Worm (Caenorhabditis elegans) whole organism, L3 larva: Measurements from ENCODE around the gene F20D6.9.
A peak's percentile ranks its signal among the peaks of the same experiment; 100 is the strongest.

Experiments
- ama-1 ChIP-seq: fragments of 150-350 bp; optimal IDR thresholded peaks from 2 replicates; lab custom pipeline; 2018
- ceh-28 ChIP-seq: fragments of 150-350 bp; optimal IDR thresholded peaks from 2 replicates; lab custom pipeline; 2014; ENCODE audit warnings: missing biosample characterization, missing genetic modification reagents, missing genetic modification characterization
- ceh-9 ChIP-seq: sonication (generic microtip); optimal IDR thresholded peaks from 2 replicates; lab custom pipeline; 2018; ENCODE audit warnings: missing biosample characterization, missing genetic modification characterization
- daf-12 ChIP-seq: fragments of 150-350 bp; optimal IDR thresholded peaks from 2 replicates; lab custom pipeline; 2014; ENCODE audit warnings: missing biosample characterization, missing genetic modification reagents, missing genetic modification characterization
- egl-27 ChIP-seq: sonication (generic microtip); optimal IDR thresholded peaks from 4 replicates; lab custom pipeline; 2017; ENCODE audit warnings: missing biosample characterization, missing genetic modification reagents, missing genetic modification characterization
- elt-1 ChIP-seq: fragments of 150-350 bp; optimal IDR thresholded peaks from 2 replicates; lab custom pipeline; 2014; ENCODE audit warnings: missing biosample characterization, missing genetic modification characterization
- elt-2 ChIP-seq: sonication (generic microtip); optimal IDR thresholded peaks from 2 replicates; lab custom pipeline; 2016; ENCODE audit warnings: missing genetic modification reagents, mild to moderate bottlenecking, missing genetic modification characterization, missing compliant biosample characterization
- elt-3 ChIP-seq, 3 experiments: fragments of 150-350 bp in 1 of 3; sonication (generic microtip) in 2 of 3; optimal IDR thresholded peaks; 2 replicates in 2 of 3; 4 replicates in 1 of 3; lab custom pipeline; 2014 to 2017; ENCODE audit warnings: missing biosample characterization in 3 of 3, missing genetic modification characterization in 3 of 3
- eor-1 ChIP-seq, 2 experiments: fragments of 150-350 bp; optimal IDR thresholded peaks; 2 replicates each; lab custom pipeline; 2014 to 2018; ENCODE audit warnings: missing biosample characterization in 2 of 2, missing genetic modification characterization in 2 of 2
- fkh-10 ChIP-seq: sonication (generic microtip); optimal IDR thresholded peaks from 2 replicates; lab custom pipeline; 2017; ENCODE audit warnings: missing biosample characterization, missing genetic modification reagents, missing genetic modification characterization
- fkh-2 ChIP-seq: fragments of 150-350 bp; optimal IDR thresholded peaks from 2 replicates; lab custom pipeline; 2014; ENCODE audit warnings: missing biosample characterization, missing genetic modification reagents, missing genetic modification characterization
- fos-1 ChIP-seq: fragments of 150-350 bp; optimal IDR thresholded peaks from 2 replicates; lab custom pipeline; 2014; ENCODE audit warnings: missing biosample characterization, missing genetic modification characterization
- jun-1 ChIP-seq: fragments of 150-350 bp; optimal IDR thresholded peaks from 2 replicates; lab custom pipeline; 2014; ENCODE audit warnings: missing biosample characterization, missing genetic modification reagents, missing genetic modification characterization
- lin-39 ChIP-seq: fragments of 150-350 bp; optimal IDR thresholded peaks from 2 replicates; lab custom pipeline; 2018; ENCODE audit warnings: missing biosample characterization, missing genetic modification reagents, missing genetic modification characterization
- lsy-12 ChIP-seq: sonication (generic microtip); optimal IDR thresholded peaks from 2 replicates; lab custom pipeline; 2016; ENCODE audit warnings: mild to moderate bottlenecking, missing genetic modification characterization, missing compliant biosample characterization
- mml-1 ChIP-seq: fragments of 150-350 bp; sonication (generic microtip); optimal IDR thresholded peaks from 3 replicates; lab custom pipeline; 2014; ENCODE audit warnings: missing biosample characterization, missing genetic modification characterization
- nfya-1 ChIP-seq: sonication (generic microtip); optimal IDR thresholded peaks from 2 replicates; lab custom pipeline; 2017; ENCODE audit warnings: missing genetic modification characterization, mild to moderate bottlenecking, missing compliant biosample characterization, antibody characterized with exemption, moderate library complexity; ENCODE audit not compliant: insufficient read depth
- nhr-11 ChIP-seq: fragments of 150-350 bp; optimal IDR thresholded peaks from 2 replicates; lab custom pipeline; 2014; ENCODE audit warnings: missing biosample characterization, missing genetic modification characterization
- nhr-23 ChIP-seq: fragments of 150-350 bp; optimal IDR thresholded peaks from 2 replicates; lab custom pipeline; 2014; ENCODE audit warnings: missing biosample characterization, missing genetic modification reagents, missing genetic modification characterization
- nhr-237 ChIP-seq: fragments of 150-350 bp; optimal IDR thresholded peaks from 2 replicates; lab custom pipeline; 2014; ENCODE audit warnings: missing biosample characterization, missing genetic modification characterization
- nhr-28 ChIP-seq: fragments of 150-350 bp; optimal IDR thresholded peaks from 2 replicates; lab custom pipeline; 2014; ENCODE audit warnings: missing biosample characterization, missing genetic modification characterization
- nhr-43 ChIP-seq: sonication (generic microtip); optimal IDR thresholded peaks from 2 replicates; lab custom pipeline; 2016; ENCODE audit warnings: mild to moderate bottlenecking, missing genetic modification characterization, missing compliant biosample characterization; ENCODE audit not compliant: poor library complexity, severe bottlenecking
- nhr-67 ChIP-seq: fragments of 150-350 bp; optimal IDR thresholded peaks from 2 replicates; lab custom pipeline; 2014; ENCODE audit warnings: missing biosample characterization, missing genetic modification characterization
- nhr-76 ChIP-seq: fragments of 150-350 bp; sonication (generic microtip); optimal IDR thresholded peaks from 5 replicates; lab custom pipeline; 2014; ENCODE audit warnings: missing biosample characterization, missing genetic modification characterization
- pha-4 ChIP-seq: fragments of 150-350 bp; optimal IDR thresholded peaks from 2 replicates; lab custom pipeline; 2014; ENCODE audit warnings: missing biosample characterization, missing genetic modification reagents, missing genetic modification characterization
- pqm-1 ChIP-seq: fragments of 150-350 bp; optimal IDR thresholded peaks from 2 replicates; lab custom pipeline; 2017; ENCODE audit warnings: missing biosample characterization, missing genetic modification characterization, inconsistent platforms
- sea-2 ChIP-seq: fragments of 150-350 bp; sonication (generic microtip); optimal IDR thresholded peaks from 4 replicates; lab custom pipeline; 2014; ENCODE audit warnings: missing biosample characterization, missing genetic modification reagents, missing genetic modification characterization
- tbx-2 ChIP-seq: sonication (generic microtip); optimal IDR thresholded peaks from 2 replicates; lab custom pipeline; 2016; ENCODE audit warnings: mild to moderate bottlenecking, missing genetic modification characterization, missing compliant biosample characterization
- unc-39 ChIP-seq: sonication (generic microtip); optimal IDR thresholded peaks from 4 replicates; lab custom pipeline; 2017; ENCODE audit warnings: missing biosample characterization, missing genetic modification characterization
- unc-62 ChIP-seq: fragments of 150-350 bp; sonication (generic microtip); optimal IDR thresholded peaks from 4 replicates; lab custom pipeline; 2014; ENCODE audit warnings: missing biosample characterization, missing genetic modification reagents, missing genetic modification characterization
- ztf-11 ChIP-seq: fragments of 150-350 bp; optimal IDR thresholded peaks from 2 replicates; lab custom pipeline; 2014; ENCODE audit warnings: missing biosample characterization, missing genetic modification characterization
- ztf-4 ChIP-seq: fragments of 150-350 bp; optimal IDR thresholded peaks from 2 replicates; lab custom pipeline; 2014; ENCODE audit warnings: missing biosample characterization, missing genetic modification characterization

Gene F20D6.9

ce11 chrV:8145329-8145728 lies 31.9 kb downstream of the F20D6.9 start, which contains the start of gene D1014.13:
D1014.13 (plus strand) TSS chrV:8145629.
- TF ChIP-seq ceh-28 (tag; lab: Kevin White, UChicago): no peak
- TF ChIP-seq nhr-43 (tag; lab: Kevin White, UChicago): no peak
- no peak for TF ChIP-seq lin-39 (tag; lab: Kevin White, UChicago)
- no peak for TF ChIP-seq fos-1
- TF ChIP-seq, all 47 proteins: peak for 0

- TF ChIP-seq elt-1: no peak
- no peak for TF ChIP-seq pha-4 (tag; lab: Kevin White, UChicago)
These were observed 32.7 kb downstream of the F20D6.9 start for ce11 chrV:8144515-8144914.

- TF ChIP-seq nhr-11 (tag; lab: Kevin White, UChicago) (no peak), daf-12 (tag; lab: Kevin White, UChicago) (no peak), nhr-67 (tag; lab: Kevin White, UChicago) (no peak), ztf-4 (tag; lab: Kevin White, UChicago) (no peak), elt-2 (tag; lab: Kevin White, UChicago) (no peak), elt-1 (no peak), eor-1 (tag; optimal IDR thresholded peaks at IDR 0.05; lab: Kevin White, UChicago) (no peak), pha-4 (tag; lab: Kevin White, UChicago) (no peak), jun-1 (no peak)
These were observed 33.6 kb downstream of the F20D6.9 start, which contains the start of gene D1014.2 for ce11 chrV:8143605-8144004. D1014.2 (plus strand) TSS chrV:8143905.

- TF ChIP-seq pqm-1 (tag; lab: Kevin White, UChicago) (no peak), elt-2 (tag; lab: Kevin White, UChicago) (peak; percentile 34)
These were observed 44.3 kb downstream of the F20D6.9 start, which contains the start of gene D1014.4 for ce11 chrV:8132926-8133325. D1014.4 (plus strand) TSS chrV:8133226.

DNA sequence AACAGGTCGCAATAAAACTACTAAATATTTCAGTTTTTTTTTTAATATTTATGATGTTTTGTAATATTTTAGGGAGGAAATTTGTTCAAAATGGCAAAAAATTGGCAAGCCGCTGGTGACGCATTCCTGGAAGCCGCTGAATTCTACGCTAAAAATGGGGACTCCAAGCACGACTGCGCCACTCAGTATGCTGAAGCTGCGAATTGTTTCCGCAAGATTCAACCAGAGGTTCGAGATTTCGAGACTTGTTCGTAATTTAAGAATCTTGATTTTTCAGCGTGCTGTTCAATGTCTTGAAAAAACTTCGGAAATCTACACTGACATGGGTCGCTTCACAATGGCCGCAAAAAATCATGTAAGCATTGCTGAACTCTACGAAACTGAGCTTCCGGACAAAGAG lies 45.6 kb downstream of the F20D6.9 start:
- no peak for TF ChIP-seq nhr-43 (tag; lab: Kevin White, UChicago)
- TF ChIP-seq ztf-11 (tag; lab: Kevin White, UChicago): no peak
- TF ChIP-seq ceh-28 (tag; lab: Kevin White, UChicago): no peak
- no peak for TF ChIP-seq daf-12 (tag; lab: Kevin White, UChicago)
- TF ChIP-seq mml-1 (tag; lab: Kevin White, UChicago): no peak
- no peak for TF ChIP-seq nhr-67 (tag; lab: Kevin White, UChicago)
- peak; percentile 65 for TF ChIP-seq ama-1 (lab: Kevin White, UChicago)

DNA sequence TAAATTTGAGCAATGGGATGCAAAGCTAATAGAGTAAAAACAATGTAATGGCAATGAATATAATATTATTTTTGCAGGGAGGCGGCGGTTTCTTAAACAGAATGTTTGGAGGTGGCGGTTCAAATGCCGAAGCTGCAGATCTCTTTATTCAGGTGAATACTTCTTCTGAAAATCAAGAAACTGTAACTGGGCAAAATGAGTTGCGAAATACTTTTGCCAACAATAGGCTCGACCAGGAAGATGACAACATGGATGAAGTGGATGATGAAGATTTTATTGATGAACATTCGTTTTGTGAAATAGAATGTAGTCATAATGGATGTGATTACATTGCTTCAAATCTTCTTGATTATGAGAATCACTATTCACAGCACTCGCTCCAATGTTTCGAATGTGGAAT lies 46.4 kb downstream of the F20D6.9 start:
- no peak for TF ChIP-seq nhr-23 (tag; lab: Kevin White, UChicago)
- TF ChIP-seq sea-2 (GFP tag; lab: Kevin White, UChicago): no peak
- no peak for TF ChIP-seq elt-3 (tag; optimal IDR thresholded peaks at IDR 0.05; lab: Kevin White, UChicago)
- TF ChIP-seq nhr-237 (tag; lab: Kevin White, UChicago): no peak
- no peak for TF ChIP-seq egl-27
- TF ChIP-seq unc-62 (GFP tag; lab: Kevin White, UChicago): no peak
- no peak for TF ChIP-seq nhr-43 (tag; lab: Kevin White, UChicago)
- no peak for TF ChIP-seq ama-1 (lab: Kevin White, UChicago)
- TF ChIP-seq ceh-9: no peak
- no peak for TF ChIP-seq lsy-12 (tag; lab: Kevin White, UChicago)
- no peak for TF ChIP-seq fkh-2
- TF ChIP-seq nhr-28 (tag; lab: Kevin White, UChicago): no peak
- TF ChIP-seq unc-39 (tag; lab: Kevin White, UChicago): no peak
- no peak for TF ChIP-seq tbx-2 (tag; lab: Kevin White, UChicago)
- TF ChIP-seq eor-1 (tag; optimal IDR thresholded peaks at IDR 0.05; lab: Kevin White, UChicago): no peak
- no peak for TF ChIP-seq fos-1
- no peak for TF ChIP-seq elt-1
- TF ChIP-seq nhr-76 (tag; lab: Kevin White, UChicago): no peak
- TF ChIP-seq fkh-10: no peak
- no peak for TF ChIP-seq nfya-1 (tag; lab: Kevin White, UChicago)
